ENCODE assay signal across 1 worm cellular context in the genomic region with DNA sequence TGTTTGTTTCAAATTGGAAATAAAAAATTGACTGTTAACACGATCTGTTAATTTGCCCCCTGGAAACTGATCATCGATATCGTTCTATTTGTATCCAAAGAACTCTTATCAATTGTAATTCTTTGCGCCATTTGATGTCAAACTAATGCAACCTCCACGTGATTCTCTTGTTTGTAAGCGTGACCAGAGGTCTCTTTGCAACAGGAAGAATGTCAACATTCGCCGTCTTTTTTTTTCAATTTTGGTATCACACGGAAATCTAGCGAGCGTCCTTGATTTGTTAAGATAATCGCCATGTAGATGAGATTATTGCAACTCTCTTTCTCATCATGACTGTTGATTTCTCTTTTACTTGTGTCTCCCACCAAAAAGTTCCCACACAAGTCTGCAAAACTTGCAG.
TF ChIP-seq lines count a peak whose summit lies in the region.

No protein-coding gene starts in this region.

TF ChIP-seq in whole organism, L1 larva, 84 proteins besides CTCF, POLR2A, EP300 and RAD21 (continued from another document):
- TF ChIP-seq nhr-84 (tag; optimal IDR thresholded peaks at IDR 0.05; lab: Kevin White, UChicago) (no peak), fkh-8 (tag; optimal IDR thresholded peaks at IDR 0.05; lab: Kevin White, UChicago) (no peak), fkh-10 (GFP tag; optimal IDR thresholded peaks at IDR 0.05; lab: Kevin White, UChicago) (no peak), ceh-63 (GFP tag; optimal IDR thresholded peaks at IDR 0.05; lab: Kevin White, UChicago) (no peak), elt-2 (tag; optimal IDR thresholded peaks at IDR 0.05; lab: Kevin White, UChicago) (peak; percentile 71), ces-1 (GFP tag; optimal IDR thresholded peaks at IDR 0.05; lab: Kevin White, UChicago) (no peak), snu-23 (GFP tag; optimal IDR thresholded peaks at IDR 0.05; lab: Kevin White, UChicago) (peak; percentile 79), unc-130 (tag; optimal IDR thresholded peaks at IDR 0.05; lab: Kevin White, UChicago) (peak; percentile 83), nhr-71 (tag; optimal IDR thresholded peaks at IDR 0.05; lab: Kevin White, UChicago) (peak; percentile 83), tlp-1 (tag; optimal IDR thresholded peaks at IDR 0.05; lab: Kevin White, UChicago) (no peak), unc-86 (tag; optimal IDR thresholded peaks at IDR 0.05; lab: Kevin White, UChicago) (no peak), nhr-237 (tag; optimal IDR thresholded peaks at IDR 0.05; lab: Kevin White, UChicago) (no peak), Y116A8C.19 (tag; optimal IDR thresholded peaks at IDR 0.05; lab: Kevin White, UChicago; ENCODE audit: borderline replicate concordance) (no peak), skn-1 (tag; optimal IDR thresholded peaks at IDR 0.05; lab: Kevin White, UChicago) (peak; percentile 40), alr-1 (tag; optimal IDR thresholded peaks at IDR 0.05; lab: Kevin White, UChicago; ENCODE audit: borderline replicate concordance) (no peak), lin-13 (GFP tag; optimal IDR thresholded peaks at IDR 0.05; lab: Kevin White, UChicago) (peak; percentile 3), ztf-11 (tag; optimal IDR thresholded peaks at IDR 0.05; lab: Kevin White, UChicago) (no peak), mep-1 (tag; optimal IDR thresholded peaks at IDR 0.05; lab: Kevin White, UChicago) (peak; percentile 5), aly-2 (tag; optimal IDR thresholded peaks at IDR 0.05; lab: Kevin White, UChicago) (no peak), unc-30 (tag; optimal IDR thresholded peaks at IDR 0.05; lab: Kevin White, UChicago) (no peak), pax-3 (tag; optimal IDR thresholded peaks at IDR 0.05; lab: Kevin White, UChicago) (no peak), zip-4 (GFP tag; optimal IDR thresholded peaks at IDR 0.05; lab: Kevin White, UChicago) (no peak), F16B12.6 (tag; optimal IDR thresholded peaks at IDR 0.05; lab: Kevin White, UChicago) (no peak), nhr-12 (tag; optimal IDR thresholded peaks at IDR 0.05; lab: Kevin White, UChicago) (no peak), fos-1 (tag; optimal IDR thresholded peaks at IDR 0.05; lab: Kevin White, UChicago) (no peak), ceh-8 (GFP tag; optimal IDR thresholded peaks at IDR 0.05; lab: Kevin White, UChicago) (no peak), C34B4.2 (tag; optimal IDR thresholded peaks at IDR 0.05; lab: Kevin White, UChicago) (no peak), C04F5.9 (tag; optimal IDR thresholded peaks at IDR 0.05; lab: Kevin White, UChicago) (no peak), efl-1 (optimal IDR thresholded peaks at IDR 0.05; lab: Kevin White, UChicago) (no peak), efl-1 (GFP tag; optimal IDR thresholded peaks at IDR 0.05 in 1 of 2; lab: Kevin White, UChicago) (peak in 1 of 2 experiments; percentile 68), tbx-2 (tag; optimal IDR thresholded peaks at IDR 0.05; lab: Kevin White, UChicago) (peak; percentile 74), sptf-1 (tag; optimal IDR thresholded peaks at IDR 0.05; lab: Kevin White, UChicago) (no peak), grh-1 (GFP tag; IDR thresholded peaks at IDR 0.05; lab: Robert Waterston, UW) (peak; percentile 49; the same call in 1 of the 2 replicates), hlh-17 (GFP tag; optimal IDR thresholded peaks at IDR 0.05; lab: Kevin White, UChicago; ENCODE audit: borderline replicate concordance) (no peak), lin-15B (tag; optimal IDR thresholded peaks at IDR 0.05; lab: Kevin White, UChicago) (no peak), lir-3 (tag; optimal IDR thresholded peaks at IDR 0.05; lab: Kevin White, UChicago; ENCODE audit: poor library complexity) (peak; percentile 11), zag-1 (tag; optimal IDR thresholded peaks at IDR 0.05; lab: Kevin White, UChicago) (no peak)
